Worm (Caenorhabditis elegans) whole organism, late embryonic: ENCODE measurements around the gene lipl-8.

ENCODE experiments used
- T23F11.4 ChIP-seq: fragments of 200-800 bp; sonication (Bioruptor generic); optimal IDR thresholded peaks from 2 replicates; lab custom pipeline; 2018; ENCODE audit warnings: mild to moderate bottlenecking, missing genetic modification characterization, missing compliant biosample characterization
- Y22D7AL.16 ChIP-seq: sonication (generic microtip); optimal IDR thresholded peaks from 2 replicates; lab custom pipeline; 2016; ENCODE audit warnings: missing genetic modification characterization, missing compliant biosample characterization
- ahr-1 ChIP-seq: sonication (generic microtip); optimal IDR thresholded peaks from 2 replicates; lab custom pipeline; 2016; ENCODE audit warnings: missing genetic modification characterization, missing compliant biosample characterization
- ama-1 ChIP-seq: fragments of 150-350 bp; optimal IDR thresholded peaks from 2 replicates; lab custom pipeline; 2014
- ceh-2 ChIP-seq: sonication (generic microtip); optimal IDR thresholded peaks from 2 replicates; lab custom pipeline; 2016; ENCODE audit warnings: missing genotype, missing genetic modification characterization, missing compliant biosample characterization
- ceh-22 ChIP-seq: sonication (generic microtip); optimal IDR thresholded peaks from 2 replicates; lab custom pipeline; 2017; ENCODE audit warnings: missing biosample characterization, missing genetic modification characterization
- ceh-24 ChIP-seq: sonication (generic microtip); optimal IDR thresholded peaks from 2 replicates; lab custom pipeline; 2016; ENCODE audit warnings: mild to moderate bottlenecking, missing genetic modification characterization, missing compliant biosample characterization
- ceh-30 ChIP-seq: fragments of 150-350 bp; optimal IDR thresholded peaks from 2 replicates; lab custom pipeline; 2014; ENCODE audit warnings: missing biosample characterization, missing genetic modification characterization
- ceh-31 ChIP-seq: sonication (generic microtip); optimal IDR thresholded peaks from 2 replicates; lab custom pipeline; 2016; ENCODE audit warnings: missing genetic modification characterization, missing compliant biosample characterization
- ceh-34 ChIP-seq: sonication (generic microtip); optimal IDR thresholded peaks from 2 replicates; lab custom pipeline; 2016; ENCODE audit warnings: mild to moderate bottlenecking, missing genetic modification characterization, missing compliant biosample characterization
- ceh-45 ChIP-seq: fragments of 200-800 bp; sonication (Bioruptor generic); IDR thresholded peaks from 2 replicates; pipeline ENCODE4 v1.3.6; 2022; ENCODE audit warnings: missing genetic modification reagents, missing genetic modification characterization, missing compliant biosample characterization
- ceh-48 ChIP-seq: sonication (generic microtip); optimal IDR thresholded peaks from 2 replicates; lab custom pipeline; 2016; ENCODE audit warnings: missing genetic modification characterization, inconsistent platforms, missing compliant biosample characterization
- ceh-6 ChIP-seq: fragments of 200-800 bp; sonication (Bioruptor generic); optimal IDR thresholded peaks from 2 replicates; lab custom pipeline; 2018; ENCODE audit warnings: mild to moderate bottlenecking, missing genetic modification characterization, missing compliant biosample characterization
- che-1 ChIP-seq: sonication (generic microtip); optimal IDR thresholded peaks from 2 replicates; lab custom pipeline; 2016; ENCODE audit warnings: mild to moderate bottlenecking, missing genetic modification characterization, missing compliant biosample characterization
- dmd-4 ChIP-seq: sonication (generic microtip); optimal IDR thresholded peaks from 2 replicates; lab custom pipeline; 2016; ENCODE audit warnings: borderline replicate concordance, missing genetic modification characterization, missing compliant biosample characterization
- dve-1 ChIP-seq: sonication (generic microtip); optimal IDR thresholded peaks from 2 replicates; lab custom pipeline; 2017; ENCODE audit warnings: antibody characterized with exemption, mild to moderate bottlenecking, missing genetic modification characterization, missing compliant biosample characterization
- elt-2 ChIP-seq: sonication (generic microtip); optimal IDR thresholded peaks from 2 replicates; lab custom pipeline; 2016; ENCODE audit warnings: missing genetic modification reagents, missing genetic modification characterization, missing compliant biosample characterization
- elt-4 ChIP-seq: sonication (generic microtip); optimal IDR thresholded peaks from 2 replicates; lab custom pipeline; 2016; ENCODE audit warnings: missing genetic modification characterization, missing compliant biosample characterization
- ets-4 ChIP-seq: sonication (generic microtip); optimal IDR thresholded peaks from 2 replicates; lab custom pipeline; 2016; ENCODE audit warnings: missing genetic modification characterization, missing compliant biosample characterization
- fax-1 ChIP-seq: sonication (generic microtip); optimal IDR thresholded peaks from 2 replicates; lab custom pipeline; 2016; ENCODE audit warnings: missing genotype, missing genetic modification characterization, missing compliant biosample characterization
- hlh-13 ChIP-seq: fragments of 200-800 bp; sonication (Bioruptor generic); optimal IDR thresholded peaks from 2 replicates; lab custom pipeline; 2018; ENCODE audit warnings: mild to moderate bottlenecking, missing genetic modification characterization, missing compliant biosample characterization
- hlh-15 ChIP-seq: sonication (generic microtip); optimal IDR thresholded peaks from 2 replicates; lab custom pipeline; 2016; ENCODE audit warnings: missing genetic modification characterization, missing compliant biosample characterization
- hlh-6 ChIP-seq: sonication (generic microtip); optimal IDR thresholded peaks from 2 replicates; lab custom pipeline; 2016; ENCODE audit warnings: missing genotype, missing genetic modification characterization, missing compliant biosample characterization
- lim-6 ChIP-seq: sonication (generic microtip); optimal IDR thresholded peaks from 2 replicates; lab custom pipeline; 2016; ENCODE audit warnings: missing genetic modification characterization, missing compliant biosample characterization
- lin-11 ChIP-seq: fragments of 200-800 bp; sonication (Bioruptor generic); optimal IDR thresholded peaks from 2 replicates; lab custom pipeline; 2018; ENCODE audit warnings: mild to moderate bottlenecking, missing genetic modification characterization, missing compliant biosample characterization
- nfya-1 ChIP-seq: sonication (generic microtip); optimal IDR thresholded peaks from 2 replicates; lab custom pipeline; 2017; ENCODE audit warnings: missing genetic modification characterization, mild to moderate bottlenecking, missing compliant biosample characterization, antibody characterized with exemption, moderate library complexity
- odd-2 ChIP-seq: sonication (generic microtip); optimal IDR thresholded peaks from 2 replicates; lab custom pipeline; 2017; ENCODE audit warnings: antibody characterized with exemption, mild to moderate bottlenecking, missing genetic modification characterization, missing compliant biosample characterization
- pax-1 ChIP-seq: fragments of 150-350 bp; optimal IDR thresholded peaks from 2 replicates; lab custom pipeline; 2014; ENCODE audit warnings: missing biosample characterization, missing genetic modification characterization
- pha-2 ChIP-seq: sonication (generic microtip); optimal IDR thresholded peaks from 2 replicates; lab custom pipeline; 2017; ENCODE audit warnings: mild to moderate bottlenecking, missing genetic modification characterization, missing compliant biosample characterization
- pha-4 ChIP-seq: fragments of 150-350 bp; optimal IDR thresholded peaks from 2 replicates; lab custom pipeline; 2018; ENCODE audit warnings: missing biosample characterization, missing genetic modification reagents, missing genetic modification characterization
- pqm-1 ChIP-seq: sonication (generic microtip); optimal IDR thresholded peaks from 2 replicates; lab custom pipeline; 2016; ENCODE audit warnings: missing genetic modification characterization, missing compliant biosample characterization
- sox-4 ChIP-seq: sonication (generic microtip); optimal IDR thresholded peaks from 2 replicates; lab custom pipeline; 2017; ENCODE audit warnings: mild to moderate bottlenecking, missing genetic modification characterization, inconsistent platforms, missing compliant biosample characterization
- tbx-7 ChIP-seq: sonication (generic microtip); optimal IDR thresholded peaks from 2 replicates; lab custom pipeline; 2016; ENCODE audit warnings: missing genotype, missing genetic modification characterization, missing compliant biosample characterization
- ttx-3 ChIP-seq: sonication (generic microtip); optimal IDR thresholded peaks from 2 replicates; lab custom pipeline; 2016; ENCODE audit warnings: missing genetic modification reagents, missing genetic modification characterization, missing compliant biosample characterization
- unc-3 ChIP-seq, 2 experiments: fragments of 200-800 bp in 1 of 2; sonication (Bioruptor generic) in 1 of 2; sonication (generic microtip) in 1 of 2; conservative IDR thresholded peaks in 1 of 2; optimal IDR thresholded peaks in 1 of 2; 2 replicates each; pipeline versions ENCODE4 v1.3.6 to Lab custom; 2016 to 2022; ENCODE audit warnings: missing compliant biosample characterization in 2 of 2, missing genetic modification characterization in 2 of 2, missing genetic modification reagents in 1 of 2
- unc-55 ChIP-seq: sonication (generic microtip); optimal IDR thresholded peaks from 2 replicates; lab custom pipeline; 2017; ENCODE audit warnings: missing biosample characterization, missing genetic modification reagents, missing genetic modification characterization
- unc-86 ChIP-seq: sonication (generic microtip); optimal IDR thresholded peaks from 2 replicates; lab custom pipeline; 2016; ENCODE audit warnings: missing genetic modification characterization, missing compliant biosample characterization
- zip-5 ChIP-seq: sonication (generic microtip); optimal IDR thresholded peaks from 2 replicates; lab custom pipeline; 2016; ENCODE audit warnings: missing genetic modification characterization, missing compliant biosample characterization
- ztf-16 ChIP-seq: sonication (generic microtip); optimal IDR thresholded peaks from 2 replicates; lab custom pipeline; 2017; ENCODE audit warnings: missing genetic modification characterization, missing compliant biosample characterization

lipl-8 gene

ce11 chrV:14728754-14729153 lies 19.8 kb downstream of the lipl-8 start, which contains the start of gene Y50E8A.2:
TSS of gene Y50E8A.2 (minus strand) at chrV:14728854.
- TF ChIP-seq lin-11 (tag; lab: Kevin White, UChicago) (no peak), hlh-15 (tag; lab: Kevin White, UChicago) (no peak), lim-6 (tag; lab: Kevin White, UChicago) (no peak), unc-86 (no peak), pha-2 (no peak), elt-2 (tag; lab: Kevin White, UChicago) (no peak), dve-1 (no peak), sox-4 (tag; lab: Kevin White, UChicago) (no peak)

ce11 chrV:14726596-14726995 lies 21.9 kb downstream of the lipl-8 start, which contains the start of gene Y50E8A.1:
TSS of gene Y50E8A.1 (plus strand) at chrV:14726896.
- TF ChIP-seq ttx-3 (tag; lab: Kevin White, UChicago) (no peak), ztf-16 (no peak), hlh-13 (GFP tag; lab: Kevin White, UChicago) (no peak), unc-3 (GFP tag; conservative IDR thresholded peaks at IDR 0.05; lab: Robert Waterston, UW) (no peak), unc-3 (tag; optimal IDR thresholded peaks at IDR 0.05; lab: Kevin White, UChicago) (no peak), che-1 (tag; lab: Kevin White, UChicago) (no peak), ceh-48 (tag; lab: Kevin White, UChicago) (no peak), zip-5 (no peak), nfya-1 (tag; lab: Kevin White, UChicago) (no peak), ceh-31 (tag; lab: Kevin White, UChicago) (no peak), elt-4 (tag; lab: Kevin White, UChicago) (no peak), ceh-24 (no peak), ets-4 (tag; lab: Kevin White, UChicago) (no peak), ceh-6 (no peak), Y22D7AL.16 (no peak), T23F11.4 (GFP tag; lab: Kevin White, UChicago) (no peak), fax-1 (tag; lab: Kevin White, UChicago) (no peak), pha-4 (tag; lab: Kevin White, UChicago) (no peak), ama-1 (no peak), tbx-7 (tag; lab: Kevin White, UChicago) (no peak)
- TF ChIP-seq, all 69 proteins: peak for 0

- TF ChIP-seq T23F11.4 (GFP tag; lab: Kevin White, UChicago) (no peak), pax-1 (tag; lab: Kevin White, UChicago) (no peak), ceh-30 (no peak), ceh-2 (tag; lab: Kevin White, UChicago) (no peak), ahr-1 (tag; lab: Kevin White, UChicago) (no peak), hlh-6 (tag; lab: Kevin White, UChicago) (no peak), pqm-1 (no peak), ceh-45 (no peak), che-1 (tag; lab: Kevin White, UChicago) (no peak), dmd-4 (tag; lab: Kevin White, UChicago) (no peak), ceh-24 (no peak), fax-1 (tag; lab: Kevin White, UChicago) (no peak), elt-2 (tag; lab: Kevin White, UChicago) (no peak), ceh-34 (tag; lab: Kevin White, UChicago) (no peak), unc-55 (no peak), odd-2 (tag; lab: Kevin White, UChicago) (no peak), ceh-22 (tag; lab: Kevin White, UChicago) (no peak)
These were observed 23.1 kb downstream of the lipl-8 start for ce11 chrV:14725409-14725808.
